Worm (Caenorhabditis elegans) whole organism, late embryonic: ENCODE results near the gene F32D8.13.

Experiments
- C08G9.2 ChIP-seq: sonication (generic microtip); optimal IDR thresholded peaks from 2 replicates; lab custom pipeline; 2016; ENCODE audit warnings: mild to moderate bottlenecking, missing genetic modification characterization, moderate library complexity, missing compliant biosample characterization
- ama-1 ChIP-seq: fragments of 150-350 bp; optimal IDR thresholded peaks from 2 replicates; lab custom pipeline; 2014
- ceh-30 ChIP-seq: fragments of 150-350 bp; optimal IDR thresholded peaks from 2 replicates; lab custom pipeline; 2014; ENCODE audit warnings: missing biosample characterization, missing genetic modification characterization
- ets-4 ChIP-seq: sonication (generic microtip); optimal IDR thresholded peaks from 2 replicates; lab custom pipeline; 2016; ENCODE audit warnings: missing genetic modification characterization, missing compliant biosample characterization
- fkh-10 ChIP-seq: fragments of 150-350 bp; optimal IDR thresholded peaks from 2 replicates; lab custom pipeline; 2014; ENCODE audit warnings: missing biosample characterization, missing genetic modification reagents, missing genetic modification characterization
- gmeb-2 ChIP-seq: sonication (generic microtip); optimal IDR thresholded peaks from 2 replicates; lab custom pipeline; 2016; ENCODE audit warnings: missing genetic modification characterization, inconsistent platforms, missing compliant biosample characterization
- nfya-1 ChIP-seq: sonication (generic microtip); optimal IDR thresholded peaks from 2 replicates; lab custom pipeline; 2017; ENCODE audit warnings: missing genetic modification characterization, mild to moderate bottlenecking, missing compliant biosample characterization, antibody characterized with exemption, moderate library complexity
- pax-1 ChIP-seq: fragments of 150-350 bp; optimal IDR thresholded peaks from 2 replicates; lab custom pipeline; 2014; ENCODE audit warnings: missing biosample characterization, missing genetic modification characterization
- pqm-1 ChIP-seq: sonication (generic microtip); optimal IDR thresholded peaks from 2 replicates; lab custom pipeline; 2016; ENCODE audit warnings: missing genetic modification characterization, missing compliant biosample characterization
- ttx-3 ChIP-seq: sonication (generic microtip); optimal IDR thresholded peaks from 2 replicates; lab custom pipeline; 2016; ENCODE audit warnings: missing genetic modification reagents, missing genetic modification characterization, missing compliant biosample characterization
- unc-3 ChIP-seq, 2 experiments: fragments of 200-800 bp in 1 of 2; sonication (Bioruptor generic) in 1 of 2; sonication (generic microtip) in 1 of 2; conservative IDR thresholded peaks in 1 of 2; optimal IDR thresholded peaks in 1 of 2; 2 replicates each; pipeline versions ENCODE4 v1.3.6 to Lab custom; 2016 to 2022; ENCODE audit warnings: missing compliant biosample characterization in 2 of 2, missing genetic modification characterization in 2 of 2, missing genetic modification reagents in 1 of 2

ce11 chrV:10893510-10894128 is 2.7 kb downstream of the F32D8.13 start, which contains the start of gene F32D8.4:
- no peak for TF ChIP-seq nfya-1 (tag; lab: Kevin White, UChicago)
- TF ChIP-seq ets-4 = no peak
- TF ChIP-seq ceh-30 = no peak
- no peak for TF ChIP-seq pqm-1 (tag; lab: Kevin White, UChicago)
- TF ChIP-seq unc-3 (GFP tag; conservative IDR thresholded peaks at IDR 0.05; lab: Robert Waterston, UW) = no peak
- no peak for TF ChIP-seq unc-3 (tag; optimal IDR thresholded peaks at IDR 0.05; lab: Kevin White, UChicago)
- TF ChIP-seq ama-1 (lab: Kevin White, UChicago) = no peak
- no peak for TF ChIP-seq gmeb-2
- no peak for TF ChIP-seq ttx-3
- TF ChIP-seq C08G9.2 (tag; lab: Kevin White, UChicago) = no peak
- no peak for TF ChIP-seq pax-1 (tag; lab: Kevin White, UChicago)
- TF ChIP-seq fkh-10 (GFP tag; lab: Kevin White, UChicago) = no peak
